Worm (Caenorhabditis elegans): ENCODE measurements around the gene H01M10.2.
A peak's percentile ranks its signal among the peaks of the same experiment; 100 is the strongest.

The H01M10.2 gene

DNA sequence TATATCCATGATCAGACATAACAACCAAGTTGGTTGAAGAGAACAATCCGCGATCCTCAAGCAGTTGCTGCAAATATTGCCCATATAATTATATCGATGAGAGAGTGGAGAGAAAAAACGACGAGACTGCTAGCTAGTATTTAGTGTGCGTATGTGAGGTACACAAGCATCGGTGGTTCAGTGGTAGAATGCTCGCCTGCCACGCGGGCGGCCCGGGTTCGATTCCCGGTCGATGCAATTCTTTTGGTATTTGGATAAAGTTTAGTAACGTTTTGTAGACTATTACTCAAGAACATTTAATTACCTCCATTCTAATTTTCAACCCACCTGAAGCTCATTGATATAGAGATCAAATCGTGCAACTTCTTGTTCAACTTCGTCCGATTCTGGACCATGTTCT is 27.5 kb upstream of the H01M10.2 start (continued):
- TF ChIP-seq mel-28 (tag; optimal IDR thresholded peaks at IDR 0.05; ENCODE audit: borderline replicate concordance) (peak; percentile 45), lin-35 (GFP tag; optimal IDR thresholded peaks at IDR 0.05) (peak in 1 of 3 experiments; percentile 67), Y56A3A.18 (GFP tag; IDR thresholded peaks at IDR 0.05) (peak; percentile 90; the same call in 1 of the 2 replicates), ZK185.1 (tag; optimal IDR thresholded peaks at IDR 0.05; ENCODE audit: poor library complexity, severe bottlenecking) (peak; percentile 80), sptf-2 (GFP tag; optimal IDR thresholded peaks at IDR 0.05) (no peak), F52B5.7 (tag; optimal IDR thresholded peaks at IDR 0.05) (peak; percentile 90), him-1 (tag; optimal IDR thresholded peaks at IDR 0.05) (peak; percentile 89), tlf-1 (GFP tag; optimal IDR thresholded peaks at IDR 0.05) (peak; percentile 32), ztf-3 (GFP tag; optimal IDR thresholded peaks at IDR 0.05) (no peak), ceh-100 (GFP tag; IDR thresholded peaks at IDR 0.05) (peak; percentile 28; the same call in 1 of the 2 replicates), hlh-26 (GFP tag; conservative IDR thresholded peaks at IDR 0.05) (no peak), let-526 (GFP tag; IDR thresholded peaks at IDR 0.05) (0 out of 2 replicates have a peak, but pooled peaks have one; percentile 26), akir-1 (GFP tag; optimal IDR thresholded peaks at IDR 0.05) (no peak), ets-4 (GFP tag; optimal IDR thresholded peaks at IDR 0.05) (no peak), nhr-120 (GFP tag; IDR thresholded peaks at IDR 0.05) (0 out of 2 replicates have a peak, but pooled peaks have one; percentile 77), F10E7.11 (tag; optimal IDR thresholded peaks at IDR 0.05) (peak; percentile 7), nhr-27 (tag; optimal IDR thresholded peaks at IDR 0.05) (no peak), lsy-27 (tag; optimal IDR thresholded peaks at IDR 0.05; ENCODE audit: borderline replicate concordance, insufficient read depth) (peak; percentile 40), nhr-179 (tag; optimal IDR thresholded peaks at IDR 0.05) (no peak), snpc-4 (GFP tag; optimal IDR thresholded peaks at IDR 0.05) (peak; percentile 66), snpc-4 (tag; optimal IDR thresholded peaks at IDR 0.05) (peak; percentile 8 to 84 (median 74)), B0035.1 (tag; optimal IDR thresholded peaks at IDR 0.05) (peak; percentile 20), ekl-4 (GFP tag; IDR thresholded peaks at IDR 0.05) (peak; percentile 74), ceh-58 (GFP tag; IDR thresholded peaks at IDR 0.05) (no peak), attf-3 (GFP tag; conservative IDR thresholded peaks at IDR 0.05) (0 out of 2 replicates have a peak, but pooled peaks have one; percentile 22), F23B12.7 (tag; optimal IDR thresholded peaks at IDR 0.05; ENCODE audit: insufficient read depth) (peak; percentile 86), F49E8.2 (tag; optimal IDR thresholded peaks at IDR 0.05; ENCODE audit: insufficient read depth) (no peak), chd-7 (tag; optimal IDR thresholded peaks at IDR 0.05) (peak; percentile 81), unc-62 (GFP tag; optimal IDR thresholded peaks at IDR 0.05) (no peak), snpc-1.3 (tag; optimal IDR thresholded peaks at IDR 0.05; ENCODE audit: insufficient read depth) (peak; percentile 64), C06A6.2 (GFP tag; conservative IDR thresholded peaks at IDR 0.05) (no peak), lin-26 (GFP tag; IDR thresholded peaks at IDR 0.05) (peak; percentile 94), attf-5 (GFP tag; optimal IDR thresholded peaks at IDR 0.05) (peak; percentile 69), hrde-1 (tag; optimal IDR thresholded peaks at IDR 0.05; ENCODE audit: borderline replicate concordance) (peak; percentile 64), nfyb-1 (GFP tag; IDR thresholded peaks at IDR 0.05) (peak; percentile 85), hmg-20 (GFP tag; IDR thresholded peaks at IDR 0.05) (peak; percentile 70; the same call in 1 of the 2 replicates), dpff-1 (tag; optimal IDR thresholded peaks at IDR 0.05) (no peak), madf-8 (GFP tag; conservative IDR thresholded peaks at IDR 0.05) (no peak), rpc-1 (optimal IDR thresholded peaks at IDR 0.05) (peak; percentile 94), rpc-1 (tag; optimal IDR thresholded peaks at IDR 0.05) (peak; percentile 94), zim-3 (tag; optimal IDR thresholded peaks at IDR 0.05) (peak; percentile 71), lir-1 (GFP tag; conservative IDR thresholded peaks at IDR 0.05) (peak; percentile 63; the same call in 1 of the 2 replicates), ztf-28 (GFP tag; IDR thresholded peaks at IDR 0.05) (0 out of 2 replicates have a peak, but pooled peaks have one; percentile 70), T07F8.4 (tag; optimal IDR thresholded peaks at IDR 0.05) (peak; percentile 61), gei-17 (GFP tag; optimal IDR thresholded peaks at IDR 0.05) (peak; percentile 77), let-607 (tag; optimal IDR thresholded peaks at IDR 0.05) (peak; percentile 36 to 57), D2030.7 (GFP tag; IDR thresholded peaks at IDR 0.05) (peak; percentile 82)
